Fruit fly (Drosophila melanogaster): Measurements from ENCODE around the gene CG8043.

Gene CG8043

dm6 chr3R:8650741-8651140, 26.0 kb upstream of the CG8043 start, which contains the start of the genes Mkk4 and SLIRP2:
TSS of gene Mkk4 (minus strand) at chr3R:8650796.
TSS of gene SLIRP2 (plus strand) at chr3R:8651084.
- TF ChIP-seq CG13204 (GFP tag; optimal IDR thresholded peaks at IDR 0.05): no peak
- peak; percentile 99 for TF ChIP-seq CG14655 (GFP tag; optimal IDR thresholded peaks at IDR 0.05)
- peak; percentile 99 for TF ChIP-seq CG15710 (tag; optimal IDR thresholded peaks at IDR 0.05)
- TF ChIP-seq gl (tag; optimal IDR thresholded peaks at IDR 0.05): peak; percentile 93
- TF ChIP-seq CG9948 (tag; optimal IDR thresholded peaks at IDR 0.05): peak; percentile 98
- peak; percentile 98 for TF ChIP-seq CG12605 (GFP tag; IDR thresholded peaks at IDR 0.05)
- TF ChIP-seq CG8301 (tag; optimal IDR thresholded peaks at IDR 0.05): peak; percentile 99
- peak; percentile 99 for TF ChIP-seq Ets98B (GFP tag; IDR thresholded peaks at IDR 0.05)
- TF ChIP-seq EcR (GFP tag; optimal IDR thresholded peaks at IDR 0.05): peak; percentile 50
- peak; percentile 99 for TF ChIP-seq CG34367 (tag; optimal IDR thresholded peaks at IDR 0.05)
- peak; percentile 97 for TF ChIP-seq rn (GFP tag; IDR thresholded peaks at IDR 0.05)
- TF ChIP-seq CG32121 (GFP tag; IDR thresholded peaks at IDR 0.05): peak; percentile 98
- TF ChIP-seq fd96Ca (GFP tag; IDR thresholded peaks at IDR 0.05): peak; percentile 99
- peak; percentile 99 for TF ChIP-seq Pif1B (GFP tag; optimal IDR thresholded peaks at IDR 0.05)
- TF ChIP-seq CG4496 (GFP tag; IDR thresholded peaks at IDR 0.05): peak; percentile 99
- peak; percentile 99 for TF ChIP-seq CG17806 (tag; optimal IDR thresholded peaks at IDR 0.05)
- TF ChIP-seq D1 (tag; optimal IDR thresholded peaks at IDR 0.05): no peak
- TF ChIP-seq Pif1A (GFP tag; optimal IDR thresholded peaks at IDR 0.05): peak; percentile 99
- TF ChIP-seq CG8159 (tag; optimal IDR thresholded peaks at IDR 0.05): peak; percentile 99
- TF ChIP-seq Snoo (tag; optimal IDR thresholded peaks at IDR 0.05): peak; percentile 97
- peak; percentile 93 for TF ChIP-seq CG10348 (GFP tag; IDR thresholded peaks at IDR 0.05)

DNA sequence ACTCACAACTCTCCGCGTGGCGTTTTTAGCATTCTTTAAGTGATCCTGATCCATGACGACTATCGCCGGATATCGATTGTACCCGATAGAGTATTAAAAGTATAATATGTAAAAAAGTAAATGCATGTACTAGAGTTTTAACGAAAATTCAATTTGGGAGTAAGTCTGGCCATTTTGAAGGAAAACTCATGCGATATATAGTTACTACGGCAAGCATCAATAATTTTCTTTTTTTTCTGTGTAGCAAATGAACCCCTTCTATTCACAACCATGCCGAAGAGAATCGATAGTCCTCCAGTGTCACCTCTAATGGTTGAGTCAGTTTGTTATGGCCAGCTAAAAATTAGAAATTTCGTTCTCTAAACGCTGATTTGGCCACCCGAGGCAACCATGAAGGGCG, 24.0 kb upstream of the CG8043 start, which contains the start of the genes Sys1 and Dhod:
TSS of gene Sys1 (plus strand) at position 91 of the 400 bp plus-strand sequence.
TSS of gene Dhod (minus strand) at position 186 of the 400 bp plus-strand sequence.
- peak; percentile 50 for TF ChIP-seq CG8301 (tag; optimal IDR thresholded peaks at IDR 0.05)
- TF ChIP-seq CG15710 (tag; optimal IDR thresholded peaks at IDR 0.05): peak; percentile 53
- peak; percentile 91 for TF ChIP-seq CG4496 (GFP tag; IDR thresholded peaks at IDR 0.05)
- peak; percentile 25 for TF ChIP-seq CG9948 (tag; optimal IDR thresholded peaks at IDR 0.05)
- peak; percentile 70 for TF ChIP-seq Ets98B (GFP tag; IDR thresholded peaks at IDR 0.05)
- peak; percentile 70 for TF ChIP-seq CG32121 (GFP tag; IDR thresholded peaks at IDR 0.05)
- TF ChIP-seq CG8159 (tag; optimal IDR thresholded peaks at IDR 0.05): peak; percentile 38
- TF ChIP-seq CG10348 (GFP tag; IDR thresholded peaks at IDR 0.05): no peak
- peak; percentile 33 for TF ChIP-seq Snoo (tag; optimal IDR thresholded peaks at IDR 0.05)
- TF ChIP-seq Pif1B (GFP tag; optimal IDR thresholded peaks at IDR 0.05): peak; percentile 65
- peak; percentile 54 for TF ChIP-seq CG14655 (GFP tag; optimal IDR thresholded peaks at IDR 0.05)
- TF ChIP-seq CG13204 (GFP tag; optimal IDR thresholded peaks at IDR 0.05): no peak
- TF ChIP-seq D1 (tag; optimal IDR thresholded peaks at IDR 0.05): no peak
- TF ChIP-seq Pif1A (GFP tag; optimal IDR thresholded peaks at IDR 0.05): peak; percentile 83
- TF ChIP-seq CG17806 (tag; optimal IDR thresholded peaks at IDR 0.05): peak; percentile 61
- TF ChIP-seq CG12605 (GFP tag; IDR thresholded peaks at IDR 0.05): no peak; the same call in 1 of the 2 replicates
- peak; percentile 59; the same call in 1 of the 2 replicates for TF ChIP-seq rn (GFP tag; IDR thresholded peaks at IDR 0.05)
- TF ChIP-seq CG34367 (tag; optimal IDR thresholded peaks at IDR 0.05): no peak
- TF ChIP-seq EcR (GFP tag; optimal IDR thresholded peaks at IDR 0.05): no peak
- no peak for TF ChIP-seq gl (tag; optimal IDR thresholded peaks at IDR 0.05)
- TF ChIP-seq fd96Ca (GFP tag; IDR thresholded peaks at IDR 0.05): peak; percentile 69; the same call in 2 of the 3 replicates

- no peak for TF ChIP-seq D1 (tag; optimal IDR thresholded peaks at IDR 0.05)
- TF ChIP-seq CG10348 (GFP tag; IDR thresholded peaks at IDR 0.05): no peak
- no peak for TF ChIP-seq Pif1A (GFP tag; optimal IDR thresholded peaks at IDR 0.05)
- TF ChIP-seq rn (GFP tag; IDR thresholded peaks at IDR 0.05): no peak
- TF ChIP-seq CG17806 (tag; optimal IDR thresholded peaks at IDR 0.05): no peak
- no peak for TF ChIP-seq CG34367 (tag; optimal IDR thresholded peaks at IDR 0.05)
- no peak for TF ChIP-seq EcR (GFP tag; optimal IDR thresholded peaks at IDR 0.05)
- no peak for TF ChIP-seq CG4496 (GFP tag; IDR thresholded peaks at IDR 0.05)
Measured at dm6 chr3R:8654058-8654457, 22.7 kb upstream of the CG8043 start.

DNA sequence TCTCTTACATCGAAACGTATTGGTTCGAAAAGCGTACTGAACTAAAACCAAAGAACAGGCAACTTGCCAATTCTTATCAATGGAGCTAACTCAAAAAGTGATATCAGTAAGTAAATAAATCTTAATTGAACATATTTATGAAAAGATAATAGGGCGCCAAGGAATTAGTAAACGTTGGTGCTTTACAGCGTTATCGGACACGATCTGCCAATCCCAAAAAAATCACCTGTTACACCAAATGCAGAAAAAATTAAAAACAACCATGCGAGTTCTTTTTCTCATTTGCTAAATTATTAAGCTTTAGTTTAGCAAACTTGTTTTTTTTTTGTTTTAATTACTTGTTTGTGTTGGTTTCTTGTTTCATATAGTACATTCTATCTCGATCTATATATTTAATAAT, 22.0 kb upstream of the CG8043 start, which contains the start of gene CG42489:
TSS of gene CG42489 (minus strand) at position 101 of the 400 bp plus-strand sequence.
- no peak for TF ChIP-seq CG17806 (tag; optimal IDR thresholded peaks at IDR 0.05)
- TF ChIP-seq CG8159 (tag; optimal IDR thresholded peaks at IDR 0.05): no peak
- TF ChIP-seq CG10348 (GFP tag; IDR thresholded peaks at IDR 0.05): no peak
- no peak for TF ChIP-seq gl (tag; optimal IDR thresholded peaks at IDR 0.05)
- no peak for TF ChIP-seq CG15710 (tag; optimal IDR thresholded peaks at IDR 0.05)
- no peak for TF ChIP-seq CG4496 (GFP tag; IDR thresholded peaks at IDR 0.05)
- TF ChIP-seq Snoo (tag; optimal IDR thresholded peaks at IDR 0.05): no peak
- TF ChIP-seq Pif1B (GFP tag; optimal IDR thresholded peaks at IDR 0.05): no peak
- TF ChIP-seq CG34367 (tag; optimal IDR thresholded peaks at IDR 0.05): no peak
- no peak for TF ChIP-seq fd96Ca (GFP tag; IDR thresholded peaks at IDR 0.05)
- no peak for TF ChIP-seq CG13204 (GFP tag; optimal IDR thresholded peaks at IDR 0.05)

DNA sequence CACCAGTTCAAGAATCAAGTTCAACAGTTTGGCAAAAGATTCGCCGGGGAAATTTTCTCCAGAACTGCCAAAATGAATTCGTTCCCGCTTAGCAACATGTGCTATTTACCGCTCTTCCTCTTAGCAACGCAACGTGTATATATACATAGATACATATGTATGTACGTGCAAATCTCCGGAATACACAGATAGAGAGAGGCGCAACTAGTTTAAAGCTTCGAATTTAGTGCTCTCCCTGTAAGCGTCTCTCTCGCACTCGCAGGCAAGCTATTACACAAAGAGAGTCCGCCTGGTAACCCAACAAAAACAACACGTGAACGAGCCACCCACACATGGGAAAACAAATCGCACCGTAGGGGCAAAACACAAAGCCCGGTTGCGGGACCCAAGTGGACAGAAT, 18.0 kb upstream of the CG8043 start:
- TF ChIP-seq Pif1B (GFP tag; optimal IDR thresholded peaks at IDR 0.05) (no peak), CG13204 (GFP tag; optimal IDR thresholded peaks at IDR 0.05) (no peak), CG10348 (GFP tag; IDR thresholded peaks at IDR 0.05) (no peak), Pif1A (GFP tag; optimal IDR thresholded peaks at IDR 0.05) (no peak), CG34367 (tag; optimal IDR thresholded peaks at IDR 0.05) (no peak), CG8301 (tag; optimal IDR thresholded peaks at IDR 0.05) (no peak), Ets98B (GFP tag; IDR thresholded peaks at IDR 0.05) (peak; percentile 23; the same call in 1 of the 2 replicates), CG32121 (GFP tag; IDR thresholded peaks at IDR 0.05) (no peak), rn (GFP tag; IDR thresholded peaks at IDR 0.05) (no peak), CG14655 (GFP tag; optimal IDR thresholded peaks at IDR 0.05) (no peak), CG15710 (tag; optimal IDR thresholded peaks at IDR 0.05) (no peak), D1 (tag; optimal IDR thresholded peaks at IDR 0.05) (no peak), Snoo (tag; optimal IDR thresholded peaks at IDR 0.05) (no peak), CG8159 (tag; optimal IDR thresholded peaks at IDR 0.05) (no peak), CG4496 (GFP tag; IDR thresholded peaks at IDR 0.05) (no peak), gl (tag; optimal IDR thresholded peaks at IDR 0.05) (no peak), CG9948 (tag; optimal IDR thresholded peaks at IDR 0.05) (no peak), CG12605 (GFP tag; IDR thresholded peaks at IDR 0.05) (0 out of 2 replicates have a peak, but pooled peaks have one; percentile 42), EcR (GFP tag; optimal IDR thresholded peaks at IDR 0.05) (peak; percentile 7), fd96Ca (GFP tag; IDR thresholded peaks at IDR 0.05) (peak; percentile 32; the same call in 1 of the 3 replicates), CG17806 (tag; optimal IDR thresholded peaks at IDR 0.05) (no peak)
